Fruit fly (Drosophila melanogaster) whole organism, embryonic: ENCODE measurements around the gene shd.

Experiments
- CG10959 ChIP-seq: fragments of 200-800 bp; sonication (Bioruptor generic); IDR thresholded peaks from 2 replicates; pipeline ENCODE4 v1.3.6; 2022; ENCODE audit warnings: missing biosample characterization, missing genetic modification characterization
- CG13424 ChIP-seq: fragments of 200-800 bp; sonication (Bioruptor generic); optimal IDR thresholded peaks from 2 replicates; lab custom pipeline; 2019; ENCODE audit warnings: missing biosample characterization, mild to moderate bottlenecking, missing genetic modification characterization, moderate library complexity
- CG2129 ChIP-seq: fragments of 200-800 bp; sonication (Bioruptor generic); IDR thresholded peaks from 2 replicates; pipeline ENCODE4 v1.3.6; 2022; ENCODE audit warnings: missing biosample characterization, missing genetic modification characterization; ENCODE audit not compliant: partially characterized antibody
- mld ChIP-seq: fragments of 200-800 bp; sonication (Bioruptor generic); IDR thresholded peaks from 3 replicates; pipeline ENCODE4 v1.3.6; 2022; ENCODE audit warnings: missing biosample characterization, missing genetic modification characterization; ENCODE audit not compliant: partially characterized antibody

DNA sequence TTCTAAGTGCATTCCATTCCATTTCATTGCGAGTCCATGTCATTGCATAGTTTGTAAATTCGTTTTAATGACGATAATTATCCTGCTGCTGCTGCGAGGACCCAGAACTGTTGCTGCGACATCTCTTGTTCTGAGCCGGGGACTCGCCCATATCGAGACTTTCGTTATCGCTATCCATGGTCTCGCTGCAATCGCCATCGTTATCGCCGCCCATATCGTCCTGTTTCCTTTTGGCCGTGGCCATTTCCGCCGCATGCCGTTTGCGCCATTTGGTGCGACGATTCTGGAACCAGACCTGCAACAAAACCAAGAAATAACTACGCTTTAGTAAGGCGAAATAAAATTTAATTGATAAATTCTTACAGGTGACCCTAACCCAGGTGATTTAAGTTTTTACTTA is 30.5 kb upstream of the shd start:
- TF ChIP-seq CG13424 (tag; lab: Kevin White, UChicago), result no peak
- no peak for TF ChIP-seq mld (GFP tag; lab: Robert Waterston, UW)
- no peak for TF ChIP-seq CG10959 (GFP tag; lab: Robert Waterston, UW)
- TF ChIP-seq CG2129 (GFP tag; lab: Robert Waterston, UW), result no peak
